Worm (Caenorhabditis elegans): ENCODE data around the gene cpg-2.

The cpg-2 gene

DNA sequence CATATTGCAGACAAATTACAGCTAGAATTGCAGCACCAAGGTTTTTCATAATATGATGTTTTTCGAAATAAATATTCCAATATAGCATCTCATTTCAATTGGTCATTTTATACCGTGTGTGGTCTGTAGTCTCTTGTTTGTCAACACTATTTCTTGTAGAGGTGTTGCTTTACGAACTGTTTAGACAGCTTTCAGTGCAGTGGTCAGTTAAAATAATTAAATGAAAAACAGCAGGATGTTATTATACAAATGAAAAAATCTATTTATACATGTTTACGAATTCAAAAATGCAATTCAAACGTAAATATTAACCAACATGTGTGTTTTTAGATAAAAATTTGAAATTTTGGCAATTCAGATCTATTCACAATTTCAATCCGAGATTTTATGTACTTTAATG, 8.0 kb upstream of the cpg-2 start, which contains the start of gene B0280.7:
TSS of gene B0280.7 (minus strand) at position 101 of the 400 bp plus-strand sequence.
- TF ChIP-seq grh-1 (GFP tag; IDR thresholded peaks at IDR 0.05) = no peak
- TF ChIP-seq jun-1 (tag; optimal IDR thresholded peaks at IDR 0.05) = no peak
- TF ChIP-seq lin-14 (GFP tag; optimal IDR thresholded peaks at IDR 0.05) = no peak
- TF ChIP-seq C16A3.4 (tag; optimal IDR thresholded peaks at IDR 0.05) = no peak
- no peak for TF ChIP-seq lir-3 (tag; optimal IDR thresholded peaks at IDR 0.05; ENCODE audit: poor library complexity)
- no peak for TF ChIP-seq fos-1 (tag; optimal IDR thresholded peaks at IDR 0.05)
- TF ChIP-seq mep-1 (tag; optimal IDR thresholded peaks at IDR 0.05) = no peak
- TF ChIP-seq zip-4 (GFP tag; optimal IDR thresholded peaks at IDR 0.05) = no peak
- no peak for TF ChIP-seq nhr-77 (tag; optimal IDR thresholded peaks at IDR 0.05)
- no peak for TF ChIP-seq efl-1 (optimal IDR thresholded peaks at IDR 0.05)
- TF ChIP-seq efl-1 (GFP tag; optimal IDR thresholded peaks at IDR 0.05 in 1 of 2) = no peak
- TF ChIP-seq pax-3 (tag; optimal IDR thresholded peaks at IDR 0.05) = no peak
- no peak for TF ChIP-seq ztf-4 (tag; optimal IDR thresholded peaks at IDR 0.05)
- TF ChIP-seq tbx-2 (tag; optimal IDR thresholded peaks at IDR 0.05) = no peak
- TF ChIP-seq hlh-4 (tag; optimal IDR thresholded peaks at IDR 0.05) = no peak
- TF ChIP-seq pag-3 (tag; optimal IDR thresholded peaks at IDR 0.05; ENCODE audit: borderline replicate concordance, insufficient read depth) = no peak
- no peak for TF ChIP-seq nhr-85 (tag)

DNA sequence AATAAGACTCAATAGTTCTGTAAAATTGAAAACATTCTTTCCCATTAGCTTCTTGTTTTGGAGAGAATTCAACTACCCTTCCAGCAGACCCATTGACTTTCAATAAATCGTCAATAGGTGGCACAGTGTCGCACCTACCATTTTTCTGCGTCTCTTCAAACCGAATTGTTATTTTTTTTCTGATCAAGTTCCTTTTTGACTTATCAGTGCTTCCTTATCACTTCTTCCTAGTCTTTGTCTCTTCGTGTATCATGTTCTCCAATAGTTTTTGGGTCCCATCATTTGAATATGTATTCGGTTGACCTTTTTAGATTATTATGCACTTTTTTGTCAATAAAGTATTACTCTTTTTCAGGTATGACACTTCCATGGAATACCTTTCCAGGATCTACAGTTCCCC, 4.2 kb upstream of the cpg-2 start, which contains the start of gene odd-1:
TSS of gene odd-1 (plus strand) at position 349 of the 400 bp plus-strand sequence.
- no peak for TF ChIP-seq Y116A8C.19 (tag; optimal IDR thresholded peaks at IDR 0.05; ENCODE audit: borderline replicate concordance)
- no peak for TF ChIP-seq unc-62 (GFP tag; optimal IDR thresholded peaks at IDR 0.05)
- TF ChIP-seq blmp-1 (tag; optimal IDR thresholded peaks at IDR 0.05) = no peak
- TF ChIP-seq elt-2 (tag; optimal IDR thresholded peaks at IDR 0.05) = peak; percentile 7

DNA sequence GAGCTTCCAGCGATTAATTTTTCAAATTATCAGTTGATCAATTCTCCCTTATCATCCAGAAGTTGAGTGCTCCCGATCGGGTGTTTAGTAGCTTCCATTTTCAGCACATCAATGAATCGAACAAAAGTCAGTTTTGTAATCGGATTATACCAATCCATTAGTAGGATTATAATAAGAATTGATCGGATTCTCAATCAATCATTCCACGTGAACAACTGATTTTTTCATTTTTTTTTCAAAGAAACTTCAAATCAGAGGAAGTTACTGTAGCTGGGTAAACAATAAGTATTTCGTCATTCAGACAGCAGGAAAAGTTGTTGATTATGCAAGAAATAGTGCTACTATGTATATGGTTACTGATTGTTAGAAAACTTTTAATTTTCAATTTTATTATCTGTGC, 3.1 kb upstream of the cpg-2 start:
- TF ChIP-seq tlp-1 (tag; optimal IDR thresholded peaks at IDR 0.05) = no peak
- TF ChIP-seq elt-2 (tag; optimal IDR thresholded peaks at IDR 0.05) = peak; percentile 48
- no peak for TF ChIP-seq Y116A8C.19 (tag; optimal IDR thresholded peaks at IDR 0.05; ENCODE audit: borderline replicate concordance)
- no peak for TF ChIP-seq hlh-17 (GFP tag; optimal IDR thresholded peaks at IDR 0.05; ENCODE audit: borderline replicate concordance)
- TF ChIP-seq lin-35 (GFP tag; optimal IDR thresholded peaks at IDR 0.05) = no peak
- TF ChIP-seq nhr-237 (tag; optimal IDR thresholded peaks at IDR 0.05) = no peak

DNA sequence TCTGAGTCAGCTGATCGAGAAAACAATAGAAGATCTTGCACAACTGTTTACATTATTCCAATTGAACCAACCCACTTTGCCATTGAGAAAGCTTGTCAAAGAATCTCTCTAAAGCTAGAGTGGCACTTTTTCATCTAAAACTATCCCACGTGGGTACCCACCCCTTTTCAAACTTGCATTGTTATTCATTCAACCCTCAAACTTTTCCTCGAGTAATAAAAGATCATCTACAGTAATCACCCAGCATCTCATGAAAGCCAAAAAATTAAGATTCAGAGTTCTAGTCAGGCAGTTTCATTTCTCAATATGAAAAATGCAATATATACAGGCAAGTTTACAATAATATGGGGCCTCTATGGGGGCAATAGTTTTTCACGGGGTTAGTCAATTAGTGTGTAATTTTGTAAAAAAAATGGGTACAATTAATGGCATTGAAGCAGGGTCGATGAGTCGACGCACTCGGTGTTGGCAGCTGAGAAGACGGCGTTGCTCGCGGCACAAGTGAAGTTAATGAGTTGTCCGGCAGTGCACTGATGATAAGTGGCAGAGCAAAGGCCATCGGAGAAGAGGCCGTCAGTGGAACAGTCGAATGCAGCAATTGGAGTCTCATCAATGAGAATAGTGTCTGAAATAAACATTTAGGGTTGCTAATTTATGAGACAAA, 1.8 kb downstream of the cpg-2 start:
- TF ChIP-seq ceh-8 (GFP tag; optimal IDR thresholded peaks at IDR 0.05) (no peak), C34B4.2 (tag; optimal IDR thresholded peaks at IDR 0.05) (no peak), aly-2 (tag; optimal IDR thresholded peaks at IDR 0.05) (no peak), rnt-1 (tag; optimal IDR thresholded peaks at IDR 0.05) (no peak), aha-1 (tag; optimal IDR thresholded peaks at IDR 0.05) (no peak), mdl-1 (tag; optimal IDR thresholded peaks at IDR 0.05) (no peak), sptf-1 (tag; optimal IDR thresholded peaks at IDR 0.05) (no peak), unc-130 (tag; optimal IDR thresholded peaks at IDR 0.05) (no peak)

DNA sequence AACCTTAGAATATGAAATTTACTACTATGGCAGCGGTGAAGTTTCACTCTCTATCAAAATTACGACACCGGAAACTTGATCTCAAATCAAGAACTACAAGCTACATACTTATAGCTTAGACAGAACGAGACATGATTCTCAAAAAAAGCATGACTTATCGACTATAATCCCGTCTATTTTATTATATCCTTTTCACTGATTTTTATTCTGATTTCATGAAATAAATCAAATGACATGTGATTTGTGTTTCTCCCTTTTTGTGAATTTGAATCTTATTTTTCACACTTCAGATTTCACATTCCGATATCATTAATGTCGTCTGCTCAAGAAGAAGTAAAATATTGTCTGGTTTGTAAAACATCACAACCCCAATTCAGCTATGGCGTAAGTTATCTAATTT, 3.8 kb downstream of the cpg-2 start, which contains the start of gene ZK418.11:
TSS of gene ZK418.11 (plus strand) at position 289 of the 400 bp plus-strand sequence.
- TF ChIP-seq fkh-8 (tag; optimal IDR thresholded peaks at IDR 0.05) = peak; percentile 73
- TF ChIP-seq nhr-237 (tag; optimal IDR thresholded peaks at IDR 0.05) = no peak
- TF ChIP-seq swsn-7 (tag; optimal IDR thresholded peaks at IDR 0.05) = no peak
- TF ChIP-seq dsc-1 (tag; optimal IDR thresholded peaks at IDR 0.05) = peak; percentile 55
- no peak for TF ChIP-seq lin-15B (tag; optimal IDR thresholded peaks at IDR 0.05)
- peak; percentile 26 for TF ChIP-seq nhr-71 (tag; optimal IDR thresholded peaks at IDR 0.05)
- peak; percentile 36 for TF ChIP-seq nhr-11 (tag; optimal IDR thresholded peaks at IDR 0.05)
- no peak for TF ChIP-seq mef-2 (tag; optimal IDR thresholded peaks at IDR 0.05)

Data from whole organism, L1 larva.